Worm (Caenorhabditis elegans): ENCODE measurements around the gene ZK637.14.

- TF ChIP-seq unc-62 (GFP tag; optimal IDR thresholded peaks at IDR 0.05) (no peak), ztf-11 (tag; optimal IDR thresholded peaks at IDR 0.05) (no peak), fos-1 (tag; optimal IDR thresholded peaks at IDR 0.05) (no peak), lin-39 (tag; optimal IDR thresholded peaks at IDR 0.05) (no peak), fkh-10 (GFP tag; optimal IDR thresholded peaks at IDR 0.05) (no peak), nhr-28 (tag; optimal IDR thresholded peaks at IDR 0.05) (no peak), tbx-2 (tag; optimal IDR thresholded peaks at IDR 0.05) (no peak), nhr-76 (tag; optimal IDR thresholded peaks at IDR 0.05) (no peak), snpc-4 (tag; optimal IDR thresholded peaks at IDR 0.05) (no peak), ceh-82 (tag; optimal IDR thresholded peaks at IDR 0.05) (no peak), ZK546.5 (tag; optimal IDR thresholded peaks at IDR 0.05) (no peak), zag-1 (tag; optimal IDR thresholded peaks at IDR 0.05) (no peak), skn-1 (tag; optimal IDR thresholded peaks at IDR 0.05) (no peak), nhr-23 (tag; optimal IDR thresholded peaks at IDR 0.05) (no peak)
These were observed 35.0 kb upstream of the ZK637.14 start, which contains the start of gene ZK637.12 for ce11 chrIII:8923937-8924336.

Measured in whole organism, L3 larva.